Fruit fly (Drosophila melanogaster) whole organism, embryonic: ENCODE results near the gene CG16953.

Source experiments
- C15 ChIP-seq: fragments of 200-800 bp; sonication (Bioruptor generic); IDR thresholded peaks from 3 replicates; pipeline ENCODE4 v1.3.6; 2022; ENCODE audit warnings: missing biosample characterization, missing genetic modification characterization
- CG12104 ChIP-seq: fragments of 200-800 bp; sonication (Bioruptor generic); optimal IDR thresholded peaks from 3 replicates; lab custom pipeline; 2016; ENCODE audit warnings: missing biosample characterization, missing genetic modification characterization
- CG13894 ChIP-seq: fragments of 200-800 bp; sonication (Bioruptor generic); optimal IDR thresholded peaks from 3 replicates; lab custom pipeline; 2018; ENCODE audit warnings: missing biosample characterization, mild to moderate bottlenecking, missing genetic modification characterization, moderate library complexity
- CG14441 ChIP-seq: fragments of 200-800 bp; sonication (Bioruptor generic); IDR thresholded peaks from 2 replicates; pipeline ENCODE4 v1.3.6; 2022; ENCODE audit warnings: missing biosample characterization, missing genetic modification characterization
- CG17186 ChIP-seq: fragments of 200-800 bp; sonication (Bioruptor generic); optimal IDR thresholded peaks from 3 replicates; lab custom pipeline; 2017; ENCODE audit warnings: missing biosample characterization, missing genetic modification reagents, missing genetic modification characterization
- CG17361 ChIP-seq: fragments of 200-800 bp; sonication (Bioruptor generic); IDR thresholded peaks from 3 replicates; pipeline ENCODE4 v1.3.6; 2022; ENCODE audit warnings: missing biosample characterization, missing genetic modification characterization
- CG18262 ChIP-seq: fragments of 200-800 bp; optimal IDR thresholded peaks from 3 replicates; lab custom pipeline; 2019; ENCODE audit warnings: missing biosample characterization, mild to moderate bottlenecking, missing genetic modification characterization, moderate library complexity
- CG1832 ChIP-seq: fragments of 200-800 bp; sonication (Bioruptor generic); optimal IDR thresholded peaks from 2 replicates; lab custom pipeline; 2017; ENCODE audit warnings: missing biosample characterization, mild to moderate bottlenecking, missing genetic modification characterization, inconsistent platforms
- CG2202 ChIP-seq: fragments of 200-800 bp; sonication (Bioruptor generic); optimal IDR thresholded peaks from 2 replicates; lab custom pipeline; 2018; ENCODE audit warnings: missing biosample characterization, mild to moderate bottlenecking, missing genetic modification characterization
- CG2678 ChIP-seq: fragments of 200-800 bp; sonication (Bioruptor generic); optimal IDR thresholded peaks from 3 replicates; lab custom pipeline; 2019; ENCODE audit warnings: missing biosample characterization, mild to moderate bottlenecking, missing genetic modification characterization, moderate library complexity
- CG2712 ChIP-seq: fragments of 200-800 bp; optimal IDR thresholded peaks from 3 replicates; lab custom pipeline; 2019; ENCODE audit warnings: missing biosample characterization, mild to moderate bottlenecking, missing genetic modification characterization, moderate library complexity
- CG31365 ChIP-seq: fragments of 200-800 bp; sonication (Bioruptor generic); optimal IDR thresholded peaks from 2 replicates; lab custom pipeline; 2018; ENCODE audit warnings: missing biosample characterization, mild to moderate bottlenecking, missing genetic modification characterization
- CG34422 ChIP-seq: fragments of 200-800 bp; sonication (Bioruptor generic); IDR thresholded peaks from 3 replicates; pipeline ENCODE4 v1.3.6; 2022; ENCODE audit warnings: missing biosample characterization, missing genetic modification characterization
- CG7745 ChIP-seq: fragments of 200-800 bp; sonication (Bioruptor generic); optimal IDR thresholded peaks from 2 replicates; lab custom pipeline; 2018; ENCODE audit warnings: missing biosample characterization, mild to moderate bottlenecking, missing genetic modification characterization, moderate library complexity
- CG8944 ChIP-seq: fragments of 200-800 bp; sonication (Bioruptor generic); optimal IDR thresholded peaks from 3 replicates; lab custom pipeline; 2016; ENCODE audit warnings: missing biosample characterization, missing genetic modification characterization
- CG9797 ChIP-seq: fragments of 200-800 bp; sonication (Bioruptor generic); optimal IDR thresholded peaks from 3 replicates; lab custom pipeline; 2018; ENCODE audit warnings: missing biosample characterization, mild to moderate bottlenecking, missing genetic modification characterization
- CG9817 ChIP-seq: fragments of 200-800 bp; sonication (Bioruptor generic); optimal IDR thresholded peaks from 2 replicates; lab custom pipeline; 2018; ENCODE audit warnings: missing biosample characterization, mild to moderate bottlenecking, missing genetic modification characterization, moderate library complexity
- CrebB ChIP-seq: fragments of 200-800 bp; sonication (Bioruptor generic); optimal IDR thresholded peaks from 3 replicates; lab custom pipeline; 2018; ENCODE audit warnings: missing biosample characterization, mild to moderate bottlenecking, missing genetic modification characterization
- D ChIP-seq, 2 experiments: fragments of 200-800 bp in 1 of 2; fragments of >200 bp in 1 of 2; sonication (Bioruptor generic) in 1 of 2; optimal IDR thresholded peaks; 2 replicates in 1 of 2; 3 replicates in 1 of 2; lab custom pipeline; 2017; ENCODE audit warnings: mild to moderate bottlenecking in 1 of 2, missing biosample characterization in 1 of 2, missing genetic modification characterization in 1 of 2, missing genetic modification reagents in 1 of 2
- Doc3 ChIP-seq: fragments of 200-800 bp; sonication (Bioruptor generic); IDR thresholded peaks from 3 replicates; pipeline ENCODE4 v1.3.6; 2022; ENCODE audit warnings: missing biosample characterization, missing genetic modification characterization; ENCODE audit not compliant: partially characterized antibody
- Elba2 ChIP-seq: fragments of 200-800 bp; sonication (Bioruptor generic); optimal IDR thresholded peaks from 3 replicates; lab custom pipeline; 2016; ENCODE audit warnings: missing biosample characterization, missing genetic modification characterization
- Ets65A ChIP-seq: fragments of 200-800 bp; sonication (Bioruptor generic); peaks from one replicate; lab custom pipeline; 2016; ENCODE audit warnings: missing biosample characterization, missing genetic modification characterization
- HLH3B ChIP-seq: fragments of 200-800 bp; sonication (Bioruptor generic); IDR thresholded peaks from 2 replicates; pipeline ENCODE4 v1.3.6; 2022; ENCODE audit warnings: missing biosample characterization, missing genetic modification characterization
- HLH4C ChIP-seq: fragments of 200-800 bp; sonication (Bioruptor generic); IDR thresholded peaks from 3 replicates; pipeline ENCODE4 v1.3.6; 2022; ENCODE audit warnings: missing biosample characterization, missing genetic modification characterization; ENCODE audit not compliant: partially characterized antibody
- HLHmδ ChIP-seq: fragments of 200-800 bp; sonication (Bioruptor generic); optimal IDR thresholded peaks from 2 replicates; lab custom pipeline; 2018; ENCODE audit warnings: missing biosample characterization, mild to moderate bottlenecking, missing genetic modification characterization, moderate library complexity
- Lim3 ChIP-seq: fragments of 200-800 bp; sonication (Bioruptor generic); IDR thresholded peaks from 2 replicates; pipeline ENCODE4 v1.3.6; 2022; ENCODE audit warnings: missing biosample characterization, missing genetic modification characterization
- MTF-1 ChIP-seq: fragments of 200-800 bp; sonication (Bioruptor generic); optimal IDR thresholded peaks from 2 replicates; lab custom pipeline; 2018; ENCODE audit warnings: missing biosample characterization, mild to moderate bottlenecking, missing genetic modification characterization, borderline replicate concordance
- Neu2 ChIP-seq: fragments of 200-800 bp; sonication (Bioruptor generic); optimal IDR thresholded peaks from 3 replicates; lab custom pipeline; 2016; ENCODE audit warnings: missing biosample characterization, missing genetic modification characterization, borderline replicate concordance
- Ravus ChIP-seq: fragments of 200-800 bp; sonication (Bioruptor generic); IDR thresholded peaks from 2 replicates; pipeline ENCODE4 v1.3.6; 2022; ENCODE audit warnings: missing biosample characterization, missing genetic modification characterization
- Six4 ChIP-seq: fragments of 200-800 bp; sonication (Bioruptor generic); optimal IDR thresholded peaks from 2 replicates; lab custom pipeline; 2016; ENCODE audit warnings: missing biosample characterization, missing genetic modification characterization
- TFAM ChIP-seq: fragments of 200-800 bp; sonication (Bioruptor generic); optimal IDR thresholded peaks from 2 replicates; lab custom pipeline; 2017; ENCODE audit warnings: missing biosample characterization, missing genetic modification characterization, inconsistent platforms
- Taf1 ChIP-seq: fragments of 200-800 bp; sonication (Bioruptor generic); IDR thresholded peaks from 2 replicates; pipeline ENCODE4 v1.3.6; 2022; ENCODE audit warnings: missing biosample characterization, missing genetic modification characterization
- cas ChIP-seq: fragments of 200-800 bp; sonication (Bioruptor generic); IDR thresholded peaks from 2 replicates; pipeline ENCODE4 v1.3.6; 2022; ENCODE audit warnings: missing biosample characterization, missing genetic modification characterization
- dimm ChIP-seq: fragments of 200-800 bp; sonication (Bioruptor generic); IDR thresholded peaks from 2 replicates; pipeline ENCODE4 v1.3.6; 2022; ENCODE audit warnings: missing biosample characterization, missing genetic modification characterization
- disco-r ChIP-seq: fragments of 200-800 bp; sonication (Bioruptor generic); optimal IDR thresholded peaks from 2 replicates; lab custom pipeline; 2016; ENCODE audit warnings: missing biosample characterization, missing genetic modification characterization
- emc ChIP-seq: fragments of 200-800 bp; sonication (Bioruptor generic); optimal IDR thresholded peaks from 2 replicates; lab custom pipeline; 2016; ENCODE audit warnings: missing biosample characterization, missing genetic modification characterization
- h ChIP-seq: fragments of >200 bp; optimal IDR thresholded peaks from 2 replicates; lab custom pipeline; 2017
- kni ChIP-seq: fragments of 200-800 bp; sonication (Bioruptor generic); optimal IDR thresholded peaks from 3 replicates; lab custom pipeline; 2017; ENCODE audit warnings: mild to moderate bottlenecking, missing biosample characterization, missing genetic modification reagents, missing genetic modification characterization
- lov ChIP-seq, 2 experiments: fragments of 200-800 bp in 1 of 2; fragments of >200 bp in 1 of 2; sonication (Bioruptor generic) in 1 of 2; IDR thresholded peaks in 1 of 2; optimal IDR thresholded peaks in 1 of 2; 2 replicates in 1 of 2; 3 replicates in 1 of 2; pipeline versions ENCODE4 v1.3.6 to Lab custom; 2017 to 2022; ENCODE audit warnings: missing biosample characterization in 1 of 2, missing genetic modification characterization in 1 of 2
- nom ChIP-seq: fragments of 200-800 bp; sonication (Bioruptor generic); optimal IDR thresholded peaks from 2 replicates; lab custom pipeline; 2017; ENCODE audit warnings: missing biosample characterization, missing genetic modification characterization, mild to moderate bottlenecking, moderate library complexity, missing genetic modification reagents
- ranshi ChIP-seq: fragments of 200-800 bp; sonication (Bioruptor generic); IDR thresholded peaks from 2 replicates; pipeline ENCODE4 v1.3.6; 2022; ENCODE audit warnings: missing biosample characterization, missing genetic modification characterization
- repo ChIP-seq: fragments of 200-800 bp; sonication (Bioruptor generic); optimal IDR thresholded peaks from 2 replicates; lab custom pipeline; 2016; ENCODE audit warnings: missing biosample characterization, missing genetic modification characterization
- sisA ChIP-seq: fragments of 200-800 bp; sonication (Bioruptor generic); IDR thresholded peaks from 2 replicates; pipeline ENCODE4 v1.3.6; 2022; ENCODE audit warnings: missing biosample characterization, missing genetic modification characterization
- sob ChIP-seq: fragments of 200-800 bp; sonication (Bioruptor generic); IDR thresholded peaks from 2 replicates; pipeline ENCODE4 v1.3.6; 2022; ENCODE audit warnings: missing biosample characterization, missing genetic modification characterization
- sr ChIP-seq: fragments of 200-800 bp; sonication (Bioruptor generic); IDR thresholded peaks from 3 replicates; pipeline ENCODE4 v1.3.6; 2022; ENCODE audit warnings: missing biosample characterization, missing genetic modification characterization
- tap ChIP-seq: fragments of 200-800 bp; optimal IDR thresholded peaks from 3 replicates; lab custom pipeline; 2019; ENCODE audit warnings: missing biosample characterization, mild to moderate bottlenecking, missing genetic modification characterization, moderate library complexity
- unpg ChIP-seq: fragments of 200-800 bp; sonication (Bioruptor generic); optimal IDR thresholded peaks from 3 replicates; lab custom pipeline; 2018; ENCODE audit warnings: missing biosample characterization, mild to moderate bottlenecking, missing genetic modification characterization, moderate library complexity
- vfl ChIP-seq: fragments of 200-800 bp; sonication (Bioruptor generic); optimal IDR thresholded peaks from 2 replicates; lab custom pipeline; 2016; ENCODE audit warnings: missing biosample characterization, missing genetic modification characterization
- wdn ChIP-seq: fragments of 200-800 bp; sonication (Bioruptor generic); IDR thresholded peaks from 2 replicates; pipeline ENCODE4 v1.3.6; 2022; ENCODE audit warnings: missing biosample characterization, missing genetic modification characterization

The CG16953 gene

dm6 chr3R:20542283-20543144 is 43.1 kb downstream of the CG16953 start (continued):
- peak; percentile 75 for TF ChIP-seq CG7745 (tag; lab: Kevin White, UChicago)
- no peak for TF ChIP-seq Taf1 (GFP tag; lab: Robert Waterston, UW)
- TF ChIP-seq Elba2 (GFP tag; lab: Kevin White, UChicago), result no peak
- TF ChIP-seq Doc3 (GFP tag; lab: Robert Waterston, UW), result no peak
- TF ChIP-seq HLHmδ (GFP tag; lab: Kevin White, UChicago), result no peak
- TF ChIP-seq CG17186 (GFP tag; lab: Kevin White, UChicago), result no peak
- peak; percentile 49; the same call in 1 of the 2 replicates for TF ChIP-seq HLH3B (GFP tag; lab: Robert Waterston, UW)
- TF ChIP-seq CG2712, result peak; percentile 67
- TF ChIP-seq Neu2 (GFP tag; lab: Kevin White, UChicago), result no peak
- TF ChIP-seq CG9817 (tag; lab: Kevin White, UChicago), result peak; percentile 32
- TF ChIP-seq h (lab: Kevin White, UChicago), result no peak
- no peak for TF ChIP-seq CG8944 (GFP tag; lab: Kevin White, UChicago)
- TF ChIP-seq lov (optimal IDR thresholded peaks at IDR 0.05; lab: Kevin White, UChicago), result no peak
- no peak for TF ChIP-seq lov (GFP tag; IDR thresholded peaks at IDR 0.05; lab: Robert Waterston, UW)
- no peak for TF ChIP-seq CG9797 (GFP tag; lab: Kevin White, UChicago)
- peak; percentile 44 for TF ChIP-seq CG2678 (tag; lab: Kevin White, UChicago)
- TF ChIP-seq CG17361 (GFP tag; lab: Robert Waterston, UW), result peak; percentile 42; the same call in 2 of the 3 replicates
- no peak for TF ChIP-seq sr (GFP tag; lab: Robert Waterston, UW)
- peak; percentile 77 for TF ChIP-seq CG2202
- TF ChIP-seq tap (tag; lab: Kevin White, UChicago), result peak; percentile 41
- no peak for TF ChIP-seq wdn (GFP tag; lab: Robert Waterston, UW)
- peak; percentile 67 for TF ChIP-seq CrebB (tag; lab: Kevin White, UChicago)
- peak; percentile 61 for TF ChIP-seq CG18262 (tag; lab: Kevin White, UChicago)
- 0 out of 3 replicates have a peak, but pooled peaks have one; percentile 24 for TF ChIP-seq CG34422 (GFP tag; lab: Robert Waterston, UW)
- TF ChIP-seq sisA (GFP tag; lab: Robert Waterston, UW), result no peak
- peak; percentile 70 for TF ChIP-seq MTF-1 (GFP tag; lab: Kevin White, UChicago)
- no peak for TF ChIP-seq CG12104 (GFP tag; lab: Kevin White, UChicago)
- no peak for TF ChIP-seq emc (GFP tag; lab: Kevin White, UChicago)
- no peak for TF ChIP-seq CG1832 (GFP tag; lab: Kevin White, UChicago)
- no peak for TF ChIP-seq CG31365 (tag; lab: Kevin White, UChicago)
- TF ChIP-seq repo (GFP tag; lab: Kevin White, UChicago), result no peak
- TF ChIP-seq vfl (GFP tag; lab: Kevin White, UChicago), result no peak
- TF ChIP-seq CG13894 (tag; lab: Kevin White, UChicago), result no peak
- peak; percentile 49 for TF ChIP-seq sob (GFP tag; lab: Robert Waterston, UW)
- no peak for TF ChIP-seq D (optimal IDR thresholded peaks at IDR 0.05; lab: Kevin White, UChicago)
- peak; percentile 58 for TF ChIP-seq D (GFP tag; optimal IDR thresholded peaks at IDR 0.05; lab: Kevin White, UChicago)
- no peak for TF ChIP-seq TFAM (GFP tag; lab: Kevin White, UChicago)
- TF ChIP-seq Ravus (GFP tag; lab: Robert Waterston, UW), result no peak
- TF ChIP-seq HLH4C (GFP tag; lab: Robert Waterston, UW), result no peak
- no peak for TF ChIP-seq cas (GFP tag; lab: Robert Waterston, UW)
- no peak for TF ChIP-seq ranshi
- no peak for TF ChIP-seq nom (GFP tag; lab: Kevin White, UChicago)
- no peak for TF ChIP-seq kni (GFP tag; lab: Kevin White, UChicago)
- peak; percentile 21 for TF ChIP-seq disco-r (GFP tag; lab: Kevin White, UChicago)
- TF ChIP-seq unpg, result no peak
- no peak for TF ChIP-seq C15 (GFP tag; lab: Robert Waterston, UW)
- no peak for TF ChIP-seq Ets65A (GFP tag; lab: Kevin White, UChicago)
- peak; percentile 34 for TF ChIP-seq Six4 (GFP tag; lab: Kevin White, UChicago)
- TF ChIP-seq CG14441 (GFP tag; lab: Robert Waterston, UW), result no peak
- TF ChIP-seq Lim3 (GFP tag; lab: Robert Waterston, UW), result no peak
- 0 out of 2 replicates have a peak, but pooled peaks have one; percentile 27 for TF ChIP-seq dimm (GFP tag; lab: Robert Waterston, UW)
